1 fruit fly cellular context compared by ENCODE assay signal in genomic region chr3R:8355579-8355978, dm6.
A peak's percentile ranks its signal among the peaks of the same experiment; 100 is the strongest.
TF ChIP-seq lines count a peak whose summit lies in the region.

No protein-coding gene starts in this region.

TF ChIP-seq in whole organism, embryonic, 481 proteins besides CTCF, POLR2A, EP300 and RAD21 (continued from another document):
- TF ChIP-seq run (tag; optimal IDR thresholded peaks at IDR 0.05; lab: Kevin White, UChicago) (peak; percentile 88), CG3163 (GFP tag; optimal IDR thresholded peaks at IDR 0.05; lab: Kevin White, UChicago) (peak; percentile 84), nmo (GFP tag; optimal IDR thresholded peaks at IDR 0.05; lab: Kevin White, UChicago) (peak; percentile 89), CG9817 (tag; optimal IDR thresholded peaks at IDR 0.05; lab: Kevin White, UChicago) (peak; percentile 96), CG13775 (GFP tag; optimal IDR thresholded peaks at IDR 0.05; lab: Kevin White, UChicago) (peak; percentile 94), ewg (GFP tag; optimal IDR thresholded peaks at IDR 0.05; lab: Kevin White, UChicago) (peak; percentile 87), CG4328 (GFP tag; optimal IDR thresholded peaks at IDR 0.05; lab: Kevin White, UChicago) (peak; percentile 68), onecut (GFP tag; IDR thresholded peaks at IDR 0.05; lab: Robert Waterston, UW) (peak; percentile 73), Hey (tag; optimal IDR thresholded peaks at IDR 0.05; lab: Kevin White, UChicago) (peak; percentile 83), Aef1 (GFP tag; IDR thresholded peaks at IDR 0.05; lab: Robert Waterston, UW) (peak; percentile 94), seq (GFP tag; IDR thresholded peaks at IDR 0.05; lab: Robert Waterston, UW) (peak; percentile 95)
